Worm (Caenorhabditis elegans): Measurements from ENCODE around the gene T04A6.3.

- no peak for TF ChIP-seq nhr-23 (tag; optimal IDR thresholded peaks at IDR 0.05)
- no peak for TF ChIP-seq unc-62 (GFP tag; optimal IDR thresholded peaks at IDR 0.05)
- TF ChIP-seq ama-1 (optimal IDR thresholded peaks at IDR 0.05), result no peak
- no peak for TF ChIP-seq lin-15B (tag; optimal IDR thresholded peaks at IDR 0.05)
- no peak for TF ChIP-seq ceh-82 (tag; optimal IDR thresholded peaks at IDR 0.05)
- TF ChIP-seq nhr-77 (tag; optimal IDR thresholded peaks at IDR 0.05), result no peak
- TF ChIP-seq skn-1 (tag; optimal IDR thresholded peaks at IDR 0.05), result no peak
- no peak for TF ChIP-seq fkh-10 (GFP tag; optimal IDR thresholded peaks at IDR 0.05)
- TF ChIP-seq ZK546.5 (tag; optimal IDR thresholded peaks at IDR 0.05), result no peak
- TF ChIP-seq daf-12 (tag; optimal IDR thresholded peaks at IDR 0.05), result no peak
- no peak for TF ChIP-seq nhr-28 (tag; optimal IDR thresholded peaks at IDR 0.05)
These were observed 42.0 kb downstream of the T04A6.3 start, which contains the start of gene ttr-32 for ce11 chrIII:7566098-7566497.
